Fruit fly (Drosophila melanogaster): ENCODE results near the gene CG46434.

CG46434 gene

dm6 chr3L:19497135-19497534, 46.9 kb downstream of the CG46434 start:
- TF ChIP-seq pad (GFP tag; optimal IDR thresholded peaks at IDR 0.05) (no peak), CG14711 (tag; optimal IDR thresholded peaks at IDR 0.05) (no peak), CG7045 (GFP tag; optimal IDR thresholded peaks at IDR 0.05) (no peak), CG5204 (GFP tag; optimal IDR thresholded peaks at IDR 0.05) (no peak), bab1 (GFP tag; optimal IDR thresholded peaks at IDR 0.05) (no peak), cnc (optimal IDR thresholded peaks at IDR 0.05) (no peak), CG12768 (GFP tag; optimal IDR thresholded peaks at IDR 0.05) (no peak), ovo (GFP tag; optimal IDR thresholded peaks at IDR 0.05) (no peak), Clk (GFP tag; optimal IDR thresholded peaks at IDR 0.05) (no peak), Crg-1 (GFP tag; optimal IDR thresholded peaks at IDR 0.05) (no peak), Hr96 (GFP tag; optimal IDR thresholded peaks at IDR 0.05) (no peak), CG11617 (GFP tag; optimal IDR thresholded peaks at IDR 0.05) (no peak), CG33017 (tag; optimal IDR thresholded peaks at IDR 0.05) (no peak), CG7101 (tag; optimal IDR thresholded peaks at IDR 0.05) (no peak), Mnt (GFP tag; optimal IDR thresholded peaks at IDR 0.05) (no peak), toe (GFP tag; optimal IDR thresholded peaks at IDR 0.05) (no peak), cic (GFP tag; optimal IDR thresholded peaks at IDR 0.05) (no peak), tj (GFP tag; optimal IDR thresholded peaks at IDR 0.05) (no peak), kay (GFP tag; ENCODE audit: borderline replicate concordance) (no peak)

dm6 chr3L:19496600-19496999, 47.4 kb downstream of the CG46434 start:
- TF ChIP-seq CG14711 (tag; optimal IDR thresholded peaks at IDR 0.05), result no peak

dm6 chr3L:19495991-19496588, 47.9 kb downstream of the CG46434 start:
- TF ChIP-seq toe (GFP tag; optimal IDR thresholded peaks at IDR 0.05), result no peak
- TF ChIP-seq kay (GFP tag; ENCODE audit: borderline replicate concordance), result peak; percentile 81
- TF ChIP-seq CG12768 (GFP tag; optimal IDR thresholded peaks at IDR 0.05), result peak; percentile 28
- TF ChIP-seq Mnt (GFP tag; optimal IDR thresholded peaks at IDR 0.05), result no peak
- peak; percentile 10 for TF ChIP-seq CG7101 (tag; optimal IDR thresholded peaks at IDR 0.05)
- no peak for TF ChIP-seq cnc (optimal IDR thresholded peaks at IDR 0.05)
- TF ChIP-seq CG7045 (GFP tag; optimal IDR thresholded peaks at IDR 0.05), result peak; percentile 60
- no peak for TF ChIP-seq Clk (GFP tag; optimal IDR thresholded peaks at IDR 0.05)
- TF ChIP-seq cic (GFP tag; optimal IDR thresholded peaks at IDR 0.05), result peak; percentile 75
- TF ChIP-seq tj (GFP tag; optimal IDR thresholded peaks at IDR 0.05), result peak; percentile 96
- peak; percentile 9 for TF ChIP-seq pad (GFP tag; optimal IDR thresholded peaks at IDR 0.05)
- peak; percentile 27 for TF ChIP-seq CG14711 (tag; optimal IDR thresholded peaks at IDR 0.05)
- TF ChIP-seq ovo (GFP tag; optimal IDR thresholded peaks at IDR 0.05), result no peak

- TF ChIP-seq tj (GFP tag; optimal IDR thresholded peaks at IDR 0.05), result no peak
- no peak for TF ChIP-seq CG5204 (GFP tag; optimal IDR thresholded peaks at IDR 0.05)
- no peak for TF ChIP-seq cnc (optimal IDR thresholded peaks at IDR 0.05)
- no peak for TF ChIP-seq Clk (GFP tag; optimal IDR thresholded peaks at IDR 0.05)
- no peak for TF ChIP-seq CG14711 (tag; optimal IDR thresholded peaks at IDR 0.05)
- TF ChIP-seq CG7045 (GFP tag; optimal IDR thresholded peaks at IDR 0.05), result no peak
- TF ChIP-seq CG7101 (tag; optimal IDR thresholded peaks at IDR 0.05), result no peak
- no peak for TF ChIP-seq kay (GFP tag; ENCODE audit: borderline replicate concordance)
- TF ChIP-seq CG1620 (GFP tag; optimal IDR thresholded peaks at IDR 0.05), result no peak
Measured at dm6 chr3L:19494954-19495353, 49.1 kb downstream of the CG46434 start.
